Worm (Caenorhabditis elegans): ENCODE data around the gene rab-39.

The rab-39 gene

DNA sequence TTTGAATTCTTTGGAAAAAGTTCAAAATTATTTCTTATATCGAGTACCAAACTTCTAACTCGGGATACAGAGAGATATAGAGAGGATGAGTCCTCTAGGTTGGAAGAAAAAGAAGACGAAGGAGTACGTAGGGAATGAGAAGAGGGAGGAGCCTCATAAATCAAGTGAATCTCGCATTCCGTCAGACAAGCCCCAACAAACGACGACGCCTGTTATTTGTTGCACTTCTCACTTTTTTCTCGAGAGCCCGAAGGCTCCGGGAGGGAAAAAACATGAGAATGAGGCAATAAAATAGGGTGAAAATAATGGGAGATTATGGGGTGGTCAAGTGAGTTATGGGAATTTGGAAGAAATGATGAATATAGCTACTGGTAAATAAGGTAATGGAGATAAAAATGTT lies 23.0 kb downstream of the rab-39 start:
- no peak for TF ChIP-seq unc-62 (GFP tag; optimal IDR thresholded peaks at IDR 0.05)

DNA sequence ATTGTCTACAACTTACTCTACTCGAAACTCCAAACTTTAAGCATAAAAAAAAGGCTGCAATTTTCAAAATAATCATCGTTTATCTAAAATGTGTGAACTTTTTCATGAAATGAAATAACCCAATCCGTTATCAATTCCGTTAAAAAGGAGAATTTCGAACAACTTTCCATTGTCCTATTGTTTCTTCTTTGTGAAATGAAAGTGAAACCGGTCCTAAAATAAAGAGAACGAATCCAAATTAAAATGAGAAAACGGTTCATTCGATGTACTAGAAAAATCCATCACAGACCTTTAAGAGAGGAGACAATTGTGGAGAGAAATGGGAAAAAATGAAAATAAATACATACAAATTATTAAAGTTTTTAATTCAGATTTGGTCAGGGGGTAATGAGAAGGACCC lies 27.0 kb downstream of the rab-39 start, which contains the start of gene C01G6.9:
C01G6.9 (minus strand) TSS at position 141 of the 400 bp plus-strand sequence.
- no peak for TF ChIP-seq unc-62 (GFP tag; optimal IDR thresholded peaks at IDR 0.05)

DNA sequence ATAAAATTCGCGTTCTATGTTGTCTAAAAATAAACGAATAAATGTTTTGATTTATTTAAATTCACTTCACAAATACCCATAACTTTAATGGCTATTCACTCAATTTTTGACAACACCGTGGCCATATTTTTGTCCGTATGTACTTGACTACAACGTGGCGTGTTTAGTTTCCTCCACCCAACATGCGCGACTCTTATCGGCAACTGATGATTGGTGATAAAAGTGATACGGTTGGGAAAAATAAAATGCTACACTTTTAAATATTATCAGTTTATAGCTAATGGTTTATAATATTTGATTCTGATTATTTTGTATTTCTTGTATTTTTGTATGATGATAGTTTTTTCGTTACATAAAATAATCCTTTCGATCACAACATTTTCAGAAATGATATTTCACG lies 31.1 kb downstream of the rab-39 start, which contains the start of gene acs-7:
acs-7 (plus strand) TSS at position 386 of the 400 bp plus-strand sequence.
- no peak for TF ChIP-seq unc-62 (GFP tag; optimal IDR thresholded peaks at IDR 0.05)

DNA sequence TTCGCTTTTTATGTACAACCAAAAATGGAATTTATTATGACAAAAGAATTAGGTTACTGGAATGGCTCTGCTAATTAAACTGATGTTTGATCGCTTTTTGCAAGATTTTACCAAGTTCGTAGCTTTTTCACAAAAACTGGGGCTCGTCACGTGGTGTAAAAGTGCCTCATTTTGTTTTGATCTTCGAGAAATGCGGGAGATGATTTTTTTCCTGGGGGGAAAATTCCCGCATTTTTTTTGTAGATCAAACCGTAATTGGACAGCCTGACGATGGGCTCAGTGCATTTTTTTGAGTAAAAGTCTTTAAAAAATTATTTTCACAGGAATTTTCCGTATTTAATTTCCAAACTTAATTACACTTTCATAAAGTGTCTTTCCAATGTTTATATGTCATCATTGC lies 33.6 kb downstream of the rab-39 start:
- no peak for TF ChIP-seq unc-62 (GFP tag; optimal IDR thresholded peaks at IDR 0.05)

DNA sequence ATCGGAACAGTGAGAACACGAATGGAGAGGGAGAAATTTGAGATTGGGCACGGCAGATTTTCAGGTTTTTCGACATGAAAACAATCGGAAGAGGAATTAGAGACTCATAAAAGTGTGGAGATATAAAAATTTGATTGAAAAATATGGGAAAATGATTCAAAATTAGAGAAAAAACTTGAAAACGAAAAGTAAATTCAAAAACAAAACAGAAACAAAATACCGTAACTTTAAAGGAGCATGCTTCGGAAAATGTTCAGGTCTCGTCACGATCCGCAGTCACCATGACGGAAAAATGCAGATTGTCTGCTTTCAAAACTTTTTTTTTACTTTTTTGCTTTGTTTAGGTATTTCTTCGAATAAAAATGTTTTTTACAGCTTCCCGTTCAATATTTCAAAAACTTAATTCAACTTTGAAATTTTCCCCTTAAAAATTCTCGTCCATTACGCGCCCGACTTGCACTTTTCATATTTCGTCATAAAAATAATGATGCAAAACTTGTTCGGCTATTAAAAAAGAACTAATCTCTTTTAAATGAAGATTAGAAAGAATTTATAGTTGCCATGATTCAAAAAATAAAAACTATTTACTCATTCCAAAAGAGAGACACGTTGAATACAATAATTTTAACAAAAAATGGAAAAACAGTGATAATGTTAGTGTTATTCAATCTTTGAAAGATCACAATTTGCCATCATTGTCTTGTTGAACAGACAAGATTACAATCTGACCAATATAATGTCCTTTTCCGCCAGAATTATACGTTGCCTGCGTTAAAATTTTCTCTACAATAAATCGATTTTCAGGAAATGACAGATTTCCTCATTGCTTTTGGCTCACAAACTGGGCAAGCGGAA lies 37.3 kb downstream of the rab-39 start, which contains the start of gene mtrr-1:
mtrr-1 (plus strand) TSS at position 805 of the 855 bp plus-strand sequence.
- no peak for TF ChIP-seq unc-62 (GFP tag; optimal IDR thresholded peaks at IDR 0.05)

DNA sequence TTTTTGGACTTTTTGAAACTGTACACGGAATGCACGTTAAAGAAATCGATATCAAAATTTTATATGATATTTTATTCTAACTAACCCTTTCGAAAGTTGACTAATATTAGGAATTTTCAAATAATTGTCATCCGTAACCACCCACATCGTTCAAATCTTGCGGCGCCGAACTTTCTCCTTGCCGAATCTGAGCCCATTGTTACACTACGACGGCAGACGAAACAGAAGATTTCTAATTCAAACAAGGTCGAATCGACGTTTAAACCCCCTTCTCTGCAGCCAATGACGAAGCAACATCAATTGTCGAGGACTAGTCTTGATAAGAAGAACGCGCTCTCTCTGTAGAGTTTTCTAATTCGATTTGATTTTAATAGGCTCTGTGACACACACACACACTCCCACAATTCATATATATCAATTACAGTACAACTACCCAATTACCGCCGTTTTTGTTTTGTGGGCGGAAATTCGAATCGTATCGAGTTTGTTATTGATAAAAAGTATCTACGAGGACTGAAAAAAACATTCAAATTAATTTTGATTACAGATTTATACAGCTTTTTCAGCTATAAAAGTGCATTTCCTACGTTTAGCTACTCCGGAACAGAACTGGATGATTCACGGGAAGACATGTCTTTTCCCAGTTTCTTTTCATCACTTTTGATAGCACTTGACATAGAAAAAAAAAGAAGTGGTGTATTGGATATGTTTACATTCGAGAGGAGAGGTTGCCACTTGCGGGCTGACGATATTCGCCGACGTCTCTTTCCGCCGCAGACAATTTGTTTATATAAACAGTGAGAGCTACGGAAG lies 38.2 kb downstream of the rab-39 start:
- no peak for TF ChIP-seq unc-62 (GFP tag; optimal IDR thresholded peaks at IDR 0.05)

DNA sequence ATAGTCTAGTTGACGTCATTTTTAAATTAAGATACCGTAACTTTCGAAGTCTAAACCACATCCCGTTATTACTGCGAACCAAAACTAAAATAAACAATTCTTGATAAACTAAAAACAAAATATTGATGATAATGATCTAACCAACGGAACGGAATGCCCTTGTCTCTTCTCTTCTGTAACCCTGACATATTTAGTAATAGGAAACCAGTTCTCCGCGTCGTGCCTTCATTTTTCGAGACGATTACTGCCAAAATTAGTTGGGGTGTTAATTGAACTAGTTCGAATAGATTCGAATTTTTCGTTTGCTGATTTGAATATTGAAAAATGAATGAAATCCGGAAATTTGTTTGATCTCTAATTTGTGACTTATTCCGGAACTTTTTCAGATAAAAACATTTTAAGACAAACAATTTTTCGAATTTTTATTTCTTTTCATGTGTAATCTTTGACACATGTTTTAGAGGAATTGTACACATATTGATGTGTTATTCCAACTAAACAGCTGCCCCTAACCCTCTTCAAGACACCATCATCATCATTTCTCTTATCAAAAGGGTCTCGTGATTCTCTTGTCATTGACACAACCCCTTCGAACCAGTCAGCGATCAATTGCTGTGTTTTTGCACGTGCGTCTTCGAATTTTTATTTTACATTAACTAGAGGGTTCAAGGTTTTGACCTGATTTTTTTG lies 38.9 kb downstream of the rab-39 start:
- no peak for TF ChIP-seq unc-62 (GFP tag; optimal IDR thresholded peaks at IDR 0.05)

DNA sequence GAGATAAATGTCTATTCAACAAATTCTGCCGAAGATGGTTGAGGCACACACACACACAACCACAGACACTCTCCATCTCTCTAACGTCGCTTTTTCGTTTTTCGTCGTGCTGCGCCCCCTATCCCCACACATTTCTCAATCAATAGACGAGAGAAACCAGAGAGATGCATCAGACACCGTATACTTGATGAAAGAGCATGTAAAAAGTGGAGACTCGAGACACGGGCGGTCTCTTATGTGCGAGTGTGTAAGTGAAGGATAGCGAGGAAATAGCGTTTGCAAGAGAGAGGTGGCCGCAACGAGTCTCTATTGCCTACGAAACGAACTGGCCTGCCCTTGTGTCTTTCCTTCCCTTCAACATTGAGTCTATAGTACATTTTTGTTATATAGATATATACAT lies 39.9 kb downstream of the rab-39 start:
- no peak for TF ChIP-seq unc-62 (GFP tag; optimal IDR thresholded peaks at IDR 0.05)

DNA sequence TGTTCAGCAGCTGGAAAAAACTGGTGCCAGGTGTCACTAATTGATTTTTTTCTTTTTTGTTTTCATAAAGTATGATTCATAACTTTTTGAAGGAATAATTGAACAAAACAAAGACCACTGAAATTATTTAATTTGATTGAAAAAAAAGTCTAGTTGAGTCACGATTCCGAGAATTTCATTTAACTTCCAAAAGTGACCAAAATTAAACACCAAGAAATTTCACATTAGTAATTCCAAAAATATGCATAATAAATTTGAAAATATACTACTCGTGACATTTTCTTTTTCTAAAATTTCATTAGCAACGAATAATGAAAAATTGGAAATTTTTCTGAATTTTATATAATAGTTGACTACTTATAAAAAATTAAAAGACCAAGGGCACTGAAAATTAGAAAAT lies 40.7 kb downstream of the rab-39 start:
- TF ChIP-seq unc-62 (GFP tag; optimal IDR thresholded peaks at IDR 0.05): no peak

DNA sequence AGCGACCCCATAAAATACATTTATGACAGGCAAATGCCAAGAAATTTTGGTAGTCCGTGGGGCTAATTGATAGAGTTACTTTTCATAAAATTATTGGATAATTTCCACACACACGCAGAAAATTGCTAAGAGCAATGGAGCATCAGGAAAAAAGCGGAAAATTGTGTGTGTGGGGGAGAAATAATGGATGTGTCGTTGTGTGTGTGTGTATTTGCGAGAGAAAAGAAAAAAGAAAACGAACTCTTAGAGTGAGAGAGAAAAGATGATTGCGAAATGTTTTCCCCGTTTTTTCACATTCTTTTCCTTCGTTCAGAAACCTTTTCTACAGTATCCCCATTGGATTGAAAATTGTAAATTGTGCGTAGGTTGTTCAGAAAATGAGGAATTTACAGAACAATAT lies 41.1 kb downstream of the rab-39 start:
- TF ChIP-seq unc-62 (GFP tag; optimal IDR thresholded peaks at IDR 0.05): no peak

DNA sequence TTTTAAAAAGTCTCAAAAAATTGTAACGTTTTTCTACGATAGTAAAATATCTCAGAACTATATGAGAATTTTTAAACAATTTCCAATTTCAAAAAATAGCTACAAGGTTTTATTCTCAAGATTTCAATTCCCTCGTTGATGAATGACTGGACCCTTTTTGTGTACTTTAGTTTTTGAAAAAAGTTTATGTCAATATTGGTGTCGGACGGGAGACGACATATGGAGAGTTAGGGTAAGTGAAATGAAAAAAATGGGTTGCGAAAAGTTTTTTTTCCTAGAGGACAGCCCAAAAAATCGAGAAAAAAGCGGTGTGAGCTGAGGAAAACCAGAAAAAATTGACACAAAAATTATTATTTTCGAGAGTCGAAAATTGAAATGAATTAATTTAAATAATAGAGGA lies 41.9 kb downstream of the rab-39 start:
- TF ChIP-seq unc-62 (GFP tag; optimal IDR thresholded peaks at IDR 0.05): no peak

DNA sequence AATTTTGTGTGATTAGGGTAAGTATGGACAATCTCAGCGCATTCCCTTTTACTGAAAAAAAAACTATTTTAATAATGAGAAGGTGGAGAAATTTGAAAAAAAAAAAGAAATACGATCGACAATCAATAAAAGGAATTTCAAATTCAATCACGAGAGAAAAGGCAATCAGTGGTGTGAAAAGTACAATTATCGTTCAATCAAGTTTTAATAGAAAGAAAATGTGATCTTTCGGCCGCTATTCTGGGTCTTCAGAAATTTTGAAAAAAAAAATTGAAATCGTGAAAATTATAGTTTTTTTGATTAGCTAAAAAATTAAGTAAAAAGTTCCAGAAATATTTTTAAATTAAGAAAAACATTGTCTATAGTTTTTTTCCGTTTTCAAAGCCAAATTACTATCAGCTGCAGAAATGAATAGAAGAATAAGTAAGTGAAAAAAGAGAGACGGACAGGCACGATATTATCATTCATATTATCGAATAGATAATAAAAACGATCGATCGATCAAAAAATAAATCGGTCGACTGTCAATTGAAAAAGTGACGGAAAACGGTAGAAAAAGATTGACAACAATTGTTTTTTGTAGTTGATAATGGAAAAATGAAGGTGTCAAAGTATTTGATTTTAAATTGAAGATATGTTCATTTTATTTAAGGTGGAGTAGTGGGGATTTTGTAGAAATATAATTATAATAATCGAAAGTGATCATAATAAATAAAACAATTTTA lies 42.5 kb downstream of the rab-39 start, which contains the start of gene gldi-3:
gldi-3 (minus strand) TSS at position 51 of the 725 bp plus-strand sequence.
- TF ChIP-seq unc-62 (GFP tag; optimal IDR thresholded peaks at IDR 0.05): no peak

DNA sequence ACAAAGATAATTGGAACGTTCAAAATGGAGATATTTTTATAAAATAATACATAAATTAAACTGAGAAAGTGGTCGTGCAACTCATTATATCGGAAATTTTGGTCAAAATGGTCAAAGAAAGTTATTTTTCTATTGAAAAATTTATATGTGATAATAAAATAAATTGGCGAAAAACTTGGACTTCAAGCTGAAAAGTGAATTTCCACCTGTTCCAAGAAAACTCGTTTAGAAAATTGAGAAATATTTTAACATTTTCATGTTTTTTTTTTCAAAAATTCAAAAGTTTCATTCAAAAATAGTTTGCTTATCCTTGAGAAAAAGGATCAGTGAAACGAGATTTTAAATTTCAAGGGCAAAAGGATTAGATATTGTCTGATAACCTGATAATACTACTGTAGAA lies 43.7 kb downstream of the rab-39 start:
- no peak for TF ChIP-seq unc-62 (GFP tag; optimal IDR thresholded peaks at IDR 0.05)

DNA sequence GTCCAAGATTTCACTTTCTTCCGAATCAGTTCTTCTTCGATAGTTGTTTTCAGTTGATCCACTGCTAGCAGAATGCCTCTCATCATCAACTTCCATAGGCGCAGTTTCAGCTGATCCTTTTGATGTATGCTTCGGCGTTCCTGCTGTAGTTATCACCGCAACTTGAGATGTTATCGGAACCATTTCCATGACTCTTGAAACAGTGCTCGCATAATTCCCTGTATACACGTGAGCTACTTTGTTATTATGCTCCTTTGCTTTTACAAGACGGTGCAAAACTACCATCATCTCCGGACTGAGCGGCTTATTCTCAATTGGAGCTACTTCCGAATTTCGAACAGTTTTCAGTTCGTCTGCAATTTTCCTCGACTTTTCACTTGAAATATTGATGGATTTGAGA lies 45.6 kb downstream of the rab-39 start:
- TF ChIP-seq unc-62 (GFP tag; optimal IDR thresholded peaks at IDR 0.05): no peak

DNA sequence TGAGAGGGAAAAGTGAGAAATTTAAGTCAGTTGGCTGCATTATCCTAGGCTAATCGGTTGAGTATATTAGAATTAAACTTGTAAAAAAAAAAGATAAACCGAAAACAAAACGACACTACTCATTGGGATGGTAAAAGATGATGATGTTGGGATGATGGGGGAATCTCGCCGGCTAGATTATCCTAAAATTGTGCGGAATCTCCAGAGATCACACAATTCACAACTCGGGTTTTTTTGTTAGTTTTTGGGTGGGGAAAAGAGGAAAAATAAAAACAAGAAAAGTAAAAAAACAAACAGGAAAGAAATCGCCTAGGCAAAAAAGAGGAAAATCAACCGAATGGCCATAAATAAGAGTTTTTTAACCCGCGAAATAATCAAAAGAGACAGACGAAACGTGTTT lies 47.5 kb downstream of the rab-39 start:
- TF ChIP-seq unc-62 (GFP tag; optimal IDR thresholded peaks at IDR 0.05): no peak
